Fruit fly (Drosophila melanogaster): ENCODE results near the gene Ir94e.
A peak's percentile ranks its signal among the peaks of the same experiment; 100 is the strongest.

Ir94e gene

dm6 chr3R:23363515-23364124 is 41.7 kb upstream of the Ir94e start, which contains the start of gene CG4408 (continued):
- TF ChIP-seq CG15696 (tag; optimal IDR thresholded peaks at IDR 0.05): peak; percentile 0
- 0 out of 2 replicates have a peak, but pooled peaks have one; percentile 30 for TF ChIP-seq HLH3B (GFP tag; IDR thresholded peaks at IDR 0.05)
- TF ChIP-seq CG10979 (tag; optimal IDR thresholded peaks at IDR 0.05): peak; percentile 20
- TF ChIP-seq CG6175 (GFP tag; IDR thresholded peaks at IDR 0.05): no peak
- no peak for TF ChIP-seq CG18619 (GFP tag; optimal IDR thresholded peaks at IDR 0.05)
- TF ChIP-seq HLHmδ (GFP tag; optimal IDR thresholded peaks at IDR 0.05): no peak
- peak; percentile 6 for TF ChIP-seq scrt (GFP tag; optimal IDR thresholded peaks at IDR 0.05)
- no peak for TF ChIP-seq dan (GFP tag; IDR thresholded peaks at IDR 0.05)
- peak; percentile 68 for TF ChIP-seq Ada2b (GFP tag; IDR thresholded peaks at IDR 0.05)
- no peak for TF ChIP-seq dati (GFP tag; IDR thresholded peaks at IDR 0.05)
- TF ChIP-seq CG2678 (tag; optimal IDR thresholded peaks at IDR 0.05): peak; percentile 65
- TF ChIP-seq BtbVII (GFP tag; optimal IDR thresholded peaks at IDR 0.05): no peak
- no peak for TF ChIP-seq NFAT (GFP tag; IDR thresholded peaks at IDR 0.05)
- TF ChIP-seq ken (GFP tag; IDR thresholded peaks at IDR 0.05): no peak
- no peak for TF ChIP-seq CG14014 (GFP tag; IDR thresholded peaks at IDR 0.05)
- TF ChIP-seq CkIIα-i1 (GFP tag; IDR thresholded peaks at IDR 0.05): no peak
- no peak for TF ChIP-seq CG8944 (GFP tag; optimal IDR thresholded peaks at IDR 0.05)
- TF ChIP-seq gce (GFP tag; IDR thresholded peaks at IDR 0.05): no peak
- TF ChIP-seq CG7786 (GFP tag; optimal IDR thresholded peaks at IDR 0.05): peak; percentile 38
- no peak for TF ChIP-seq Nf-YC (tag; optimal IDR thresholded peaks at IDR 0.05)
- TF ChIP-seq slou (GFP tag; optimal IDR thresholded peaks at IDR 0.05): no peak
- TF ChIP-seq Fer2 (tag; optimal IDR thresholded peaks at IDR 0.05): no peak
- peak; percentile 53 for TF ChIP-seq zfh2 (GFP tag; optimal IDR thresholded peaks at IDR 0.05)
- peak; percentile 58 for TF ChIP-seq lilli (GFP tag; optimal IDR thresholded peaks at IDR 0.05)
- TF ChIP-seq CG6813 (GFP tag; optimal IDR thresholded peaks at IDR 0.05): peak; percentile 50
- peak in 1 of 2 experiments; percentile 11 for TF ChIP-seq dpn (GFP tag; optimal IDR thresholded peaks at IDR 0.05)
- 0 out of 3 replicates have a peak, but pooled peaks have one; percentile 32 for TF ChIP-seq CG11560 (tag; IDR thresholded peaks at IDR 0.05)
- TF ChIP-seq Lhr (GFP tag; optimal IDR thresholded peaks at IDR 0.05): no peak
- no peak for TF ChIP-seq CG34224 (GFP tag; IDR thresholded peaks at IDR 0.05; ENCODE audit: partially characterized antibody)
- peak; percentile 57 for TF ChIP-seq CG7839 (tag; optimal IDR thresholded peaks at IDR 0.05)
- TF ChIP-seq gro (GFP tag; optimal IDR thresholded peaks at IDR 0.05): peak; percentile 46
- TF ChIP-seq Meics (GFP tag; optimal IDR thresholded peaks at IDR 0.05): peak; percentile 53
- TF ChIP-seq D (optimal IDR thresholded peaks at IDR 0.05): no peak
- no peak for TF ChIP-seq D (GFP tag; optimal IDR thresholded peaks at IDR 0.05)
- TF ChIP-seq emc (GFP tag; optimal IDR thresholded peaks at IDR 0.05): no peak
- peak; percentile 13 for TF ChIP-seq caup (GFP tag; optimal IDR thresholded peaks at IDR 0.05; ENCODE audit: severe bottlenecking)
- TF ChIP-seq CG2202 (tag; optimal IDR thresholded peaks at IDR 0.05): no peak
- no peak for TF ChIP-seq prd (optimal IDR thresholded peaks at IDR 0.05)
- TF ChIP-seq prd (GFP tag; IDR thresholded peaks at IDR 0.05): peak; percentile 65; the same call in 2 of the 3 replicates
- TF ChIP-seq ara (GFP tag; IDR thresholded peaks at IDR 0.05): no peak
- peak; percentile 67; the same call in 1 of the 2 replicates for TF ChIP-seq CG32532 (GFP tag; IDR thresholded peaks at IDR 0.05)
- no peak for TF ChIP-seq Kr (GFP tag; optimal IDR thresholded peaks at IDR 0.05)
- no peak for TF ChIP-seq CG31224 (GFP tag; IDR thresholded peaks at IDR 0.05)
- no peak for TF ChIP-seq en (GFP tag; optimal IDR thresholded peaks at IDR 0.05)
- TF ChIP-seq CG33557 (GFP tag; optimal IDR thresholded peaks at IDR 0.05): no peak
- no peak for TF ChIP-seq tio (GFP tag; optimal IDR thresholded peaks at IDR 0.05)
- peak; percentile 19 for TF ChIP-seq CG13424 (tag; optimal IDR thresholded peaks at IDR 0.05)
- TF ChIP-seq sens (GFP tag): peak; percentile 79
- no peak for TF ChIP-seq Rx (GFP tag; IDR thresholded peaks at IDR 0.05)
- 0 out of 2 replicates have a peak, but pooled peaks have one; percentile 16 for TF ChIP-seq E2f1 (GFP tag; IDR thresholded peaks at IDR 0.05)
- TF ChIP-seq CG6689 (GFP tag; IDR thresholded peaks at IDR 0.05): no peak; the same call in 1 of the 2 replicates

All from whole organism, embryonic.